Worm (Caenorhabditis elegans) whole organism, L2 larva: ENCODE measurements around the gene Y82E9BR.6.
"Not testable (repeated sequence)": the region's sequence is repeated elsewhere in the genome, so short reads cannot be mapped to it uniquely, and the experiment has no call there.

Experiments used
- C34F6.9 ChIP-seq: fragments of 150-350 bp; optimal IDR thresholded peaks from 2 replicates; lab custom pipeline; 2014; ENCODE audit warnings: missing biosample characterization, missing genetic modification characterization
- F13H6.1 ChIP-seq: sonication (generic microtip); optimal IDR thresholded peaks from 2 replicates; lab custom pipeline; 2016; ENCODE audit warnings: missing genetic modification characterization, missing compliant biosample characterization
- R02D3.7 ChIP-seq: fragments of 150-350 bp; optimal IDR thresholded peaks from 2 replicates; lab custom pipeline; 2014; ENCODE audit warnings: missing biosample characterization, missing genetic modification characterization
- ZK546.5 ChIP-seq: sonication (generic microtip); optimal IDR thresholded peaks from 2 replicates; lab custom pipeline; 2017; ENCODE audit warnings: missing biosample characterization, missing genetic modification characterization
- alr-1 ChIP-seq: fragments of 150-350 bp; optimal IDR thresholded peaks from 2 replicates; lab custom pipeline; 2014; ENCODE audit warnings: missing biosample characterization, missing genetic modification characterization
- aly-2 ChIP-seq: fragments of 150-350 bp; optimal IDR thresholded peaks from 2 replicates; lab custom pipeline; 2014; ENCODE audit warnings: missing biosample characterization, missing genetic modification characterization
- blmp-1 ChIP-seq: sonication (generic microtip); optimal IDR thresholded peaks from 2 replicates; lab custom pipeline; 2017; ENCODE audit warnings: missing genetic modification characterization, mild to moderate bottlenecking, missing compliant biosample characterization, antibody characterized with exemption, moderate library complexity; ENCODE audit not compliant: insufficient read depth
- ceh-82 ChIP-seq: fragments of 150-350 bp; optimal IDR thresholded peaks from 2 replicates; lab custom pipeline; 2014; ENCODE audit warnings: missing biosample characterization, missing genetic modification characterization
- crh-2 ChIP-seq: sonication (generic microtip); optimal IDR thresholded peaks from 2 replicates; lab custom pipeline; 2017; ENCODE audit warnings: missing biosample characterization, missing genetic modification characterization
- egl-27 ChIP-seq: sonication (generic microtip); optimal IDR thresholded peaks from 3 replicates; lab custom pipeline; 2017; ENCODE audit warnings: missing biosample characterization, missing genetic modification reagents, missing genetic modification characterization
- elt-3 ChIP-seq: sonication (generic microtip); optimal IDR thresholded peaks from 2 replicates; lab custom pipeline; 2017; ENCODE audit warnings: missing biosample characterization, missing genetic modification characterization
- fos-1 ChIP-seq: fragments of 150-350 bp; optimal IDR thresholded peaks from 2 replicates; lab custom pipeline; 2014; ENCODE audit warnings: missing biosample characterization, missing genetic modification characterization
- lin-11 ChIP-seq: fragments of 150-350 bp; sonication (generic microtip); optimal IDR thresholded peaks from 2 replicates; lab custom pipeline; 2014; ENCODE audit warnings: missing biosample characterization, missing genetic modification characterization, inconsistent platforms, mixed read lengths
- lin-13 ChIP-seq: fragments of 150-350 bp; optimal IDR thresholded peaks from 2 replicates; lab custom pipeline; 2014; ENCODE audit warnings: missing biosample characterization, missing genetic modification reagents, missing genetic modification characterization
- lin-39 ChIP-seq: fragments of 150-350 bp; optimal IDR thresholded peaks from 2 replicates; lab custom pipeline; 2014; ENCODE audit warnings: missing biosample characterization, missing genetic modification reagents, missing genetic modification characterization
- lsy-2 ChIP-seq, 2 experiments: fragments of 150-350 bp in 1 of 2; sonication (generic microtip) in 1 of 2; optimal IDR thresholded peaks; 2 replicates each; lab custom pipeline; 2014 to 2017; ENCODE audit warnings: missing biosample characterization in 2 of 2, missing genetic modification characterization in 2 of 2
- mdl-1 ChIP-seq, 2 experiments: fragments of 150-350 bp in 1 of 2; sonication (generic microtip) in 1 of 2; optimal IDR thresholded peaks; 2 replicates each; lab custom pipeline; 2017; ENCODE audit warnings: missing biosample characterization in 2 of 2, missing genetic modification characterization in 2 of 2
- nhr-10 ChIP-seq: sonication (generic microtip); optimal IDR thresholded peaks from 2 replicates; lab custom pipeline; 2017; ENCODE audit warnings: missing biosample characterization, missing genetic modification characterization
- nhr-11 ChIP-seq: fragments of 150-350 bp; optimal IDR thresholded peaks from 2 replicates; lab custom pipeline; 2014; ENCODE audit warnings: missing biosample characterization, missing genetic modification characterization
- nhr-12 ChIP-seq: fragments of 150-350 bp; optimal IDR thresholded peaks from 2 replicates; lab custom pipeline; 2014; ENCODE audit warnings: missing biosample characterization, missing genetic modification characterization
- nhr-129 ChIP-seq: fragments of 150-350 bp; optimal IDR thresholded peaks from 2 replicates; lab custom pipeline; 2014; ENCODE audit warnings: missing biosample characterization, missing genetic modification characterization
- nhr-21 ChIP-seq: fragments of 150-350 bp; optimal IDR thresholded peaks from 2 replicates; lab custom pipeline; 2014; ENCODE audit warnings: missing biosample characterization, missing genetic modification characterization
- nhr-23 ChIP-seq: fragments of 150-350 bp; optimal IDR thresholded peaks from 2 replicates; lab custom pipeline; 2014; ENCODE audit warnings: missing biosample characterization, missing genetic modification reagents, missing genetic modification characterization
- nhr-25 ChIP-seq: fragments of 150-350 bp; sonication (generic microtip); optimal IDR thresholded peaks from 3 replicates; lab custom pipeline; 2014; ENCODE audit warnings: missing biosample characterization, missing genetic modification characterization
- nhr-6 ChIP-seq: fragments of 150-350 bp; optimal IDR thresholded peaks from 2 replicates; lab custom pipeline; 2014; ENCODE audit warnings: missing biosample characterization, missing genetic modification characterization
- nhr-77 ChIP-seq: fragments of 150-350 bp; optimal IDR thresholded peaks from 2 replicates; lab custom pipeline; 2014; ENCODE audit warnings: missing biosample characterization, missing genetic modification characterization
- peb-1 ChIP-seq: fragments of 150-350 bp; optimal IDR thresholded peaks from 2 replicates; lab custom pipeline; 2014; ENCODE audit warnings: missing biosample characterization, missing genetic modification characterization
- skn-1 ChIP-seq: sonication (generic microtip); optimal IDR thresholded peaks from 2 replicates; lab custom pipeline; 2017; ENCODE audit warnings: missing biosample characterization, missing genetic modification characterization
- sma-3 ChIP-seq: sonication (generic microtip); optimal IDR thresholded peaks from 2 replicates; lab custom pipeline; 2016; ENCODE audit warnings: missing genetic modification reagents, missing genetic modification characterization, missing compliant biosample characterization
- sma-9 ChIP-seq, 2 experiments: fragments of 150-350 bp in 1 of 2; sonication (generic microtip) in 1 of 2; optimal IDR thresholded peaks; 2 replicates each; lab custom pipeline; 2014 to 2016; ENCODE audit warnings: missing genetic modification characterization in 2 of 2, mild to moderate bottlenecking in 1 of 2, missing biosample characterization in 1 of 2, missing compliant biosample characterization in 1 of 2, missing genetic modification reagents in 1 of 2, moderate library complexity in 1 of 2
- unc-39 ChIP-seq: fragments of 150-350 bp; optimal IDR thresholded peaks from 2 replicates; lab custom pipeline; 2014; ENCODE audit warnings: missing biosample characterization, missing genetic modification characterization
- unc-62 ChIP-seq: fragments of 150-350 bp; optimal IDR thresholded peaks from 2 replicates; lab custom pipeline; 2014; ENCODE audit warnings: missing biosample characterization, missing genetic modification reagents, missing genetic modification characterization
- zag-1 ChIP-seq: fragments of 150-350 bp; optimal IDR thresholded peaks from 2 replicates; lab custom pipeline; 2014; ENCODE audit warnings: missing biosample characterization, missing genetic modification characterization
- ztf-11 ChIP-seq: sonication (generic microtip); optimal IDR thresholded peaks from 2 replicates; lab custom pipeline; 2017; ENCODE audit warnings: missing biosample characterization, missing genetic modification characterization
- ztf-4 ChIP-seq: fragments of 150-350 bp; optimal IDR thresholded peaks from 2 replicates; lab custom pipeline; 2014; ENCODE audit warnings: missing biosample characterization, missing genetic modification characterization

Gene Y82E9BR.6

DNA sequence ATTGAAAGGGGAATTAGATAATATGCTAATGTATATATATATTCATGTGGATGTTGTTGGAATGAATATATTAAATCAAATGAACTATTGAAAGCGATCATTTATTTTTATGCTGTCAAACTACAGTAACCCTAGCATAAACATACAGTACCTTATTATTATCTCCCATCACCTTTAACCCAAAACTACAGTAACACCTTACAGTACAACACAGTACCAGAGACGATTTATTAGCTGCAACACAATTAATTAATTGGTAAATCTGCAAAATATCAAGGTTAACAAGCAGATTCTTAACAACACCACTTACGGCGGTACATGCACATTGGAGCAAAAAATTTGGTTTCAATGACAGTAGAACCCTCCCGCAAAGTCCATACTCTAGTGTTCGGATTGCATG is 25.7 kb upstream of the Y82E9BR.6 start, which contains the start of gene Y82E9BL.1:
Gene Y82E9BL.1, minus strand, starts transcription at position 101 of the 400 bp plus-strand sequence.
- TF ChIP-seq lin-13 (GFP tag; lab: Kevin White, UChicago) (no peak), nhr-23 (tag; lab: Kevin White, UChicago) (no peak), nhr-11 (tag; lab: Kevin White, UChicago) (no peak), nhr-12 (tag; lab: Kevin White, UChicago) (no peak), F13H6.1 (tag; lab: Kevin White, UChicago) (no peak), ceh-82 (tag; lab: Kevin White, UChicago) (no peak), nhr-25 (no peak), elt-3 (no peak), fos-1 (no peak), ztf-4 (tag; lab: Kevin White, UChicago) (no peak), peb-1 (tag; lab: Kevin White, UChicago) (no peak), sma-3 (GFP tag; lab: Kevin White, UChicago) (no peak), lin-11 (tag; lab: Kevin White, UChicago) (no peak), alr-1 (tag; lab: Kevin White, UChicago) (no peak), crh-2 (tag; lab: Kevin White, UChicago) (no peak), nhr-6 (tag; lab: Kevin White, UChicago) (no peak)

DNA sequence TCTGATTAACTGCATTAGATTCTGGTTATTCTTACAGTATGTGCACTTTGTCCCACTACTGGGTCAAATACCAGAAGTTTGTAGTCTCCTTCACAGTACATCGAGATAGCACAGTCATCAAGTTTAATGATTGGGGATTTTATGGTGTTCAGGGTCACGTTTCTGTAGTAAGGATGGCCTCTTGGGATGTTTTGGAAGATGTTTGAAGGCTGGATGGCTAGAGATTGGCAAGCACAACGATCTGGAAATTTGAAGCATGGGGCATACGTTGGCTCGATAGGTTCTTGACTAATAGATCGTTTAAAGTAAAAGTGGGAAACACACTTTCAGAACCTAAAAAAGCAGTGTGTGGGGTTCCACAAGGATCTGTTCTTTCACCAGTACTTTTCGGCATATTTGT is 23.1 kb upstream of the Y82E9BR.6 start, which contains the start of gene Y82E9BR.8:
Gene Y82E9BR.8, minus strand, starts transcription at position 101 of the 400 bp plus-strand sequence.
- TF ChIP-seq skn-1 (tag; lab: Kevin White, UChicago); C34F6.9; R02D3.7 (tag; lab: Kevin White, UChicago): not testable (repeated sequence)
- TF ChIP-seq, all 48 proteins: peak for 0; not testable (repeated sequence) for 48

DNA sequence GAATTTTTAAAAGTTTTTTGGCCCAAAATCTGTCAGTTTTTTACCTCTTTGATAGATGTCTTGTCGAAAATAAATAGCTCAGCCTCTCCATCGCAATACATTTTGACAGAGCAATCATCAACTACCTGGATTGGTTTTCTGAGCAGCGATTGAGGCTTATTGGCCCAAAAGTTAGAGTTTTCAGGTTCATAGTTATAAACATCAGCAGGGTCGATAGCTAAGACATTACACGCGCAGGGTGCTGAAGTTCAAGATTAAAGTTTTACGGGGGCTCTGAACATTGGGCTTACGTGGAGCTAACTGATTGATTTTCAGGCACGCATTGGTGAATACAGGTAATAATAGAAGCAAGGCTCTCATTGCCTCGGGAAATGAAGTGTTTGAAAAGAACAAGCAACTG is 21.4 kb upstream of the Y82E9BR.6 start, which contains the start of gene Y82E9BR.9:
Gene Y82E9BR.9, minus strand, starts transcription at position 101 of the 400 bp plus-strand sequence.
- TF ChIP-seq nhr-21 (tag; lab: Kevin White, UChicago) = no peak
- no peak for TF ChIP-seq sma-9 (GFP tag; optimal IDR thresholded peaks at IDR 0.05; lab: Kevin White, UChicago)
- TF ChIP-seq sma-9 (tag; optimal IDR thresholded peaks at IDR 0.05; lab: Kevin White, UChicago) = no peak
- no peak for TF ChIP-seq nhr-25
- no peak for TF ChIP-seq aly-2 (tag; lab: Kevin White, UChicago)
- no peak for TF ChIP-seq alr-1 (tag; lab: Kevin White, UChicago)
- no peak for TF ChIP-seq nhr-129
- TF ChIP-seq mdl-1 (tag; optimal IDR thresholded peaks at IDR 0.05; lab: Kevin White, UChicago) = no peak
- TF ChIP-seq ztf-11 = no peak
- no peak for TF ChIP-seq egl-27 (tag; lab: Kevin White, UChicago)
- no peak for TF ChIP-seq blmp-1 (tag; lab: Kevin White, UChicago)
- TF ChIP-seq unc-39 (tag; lab: Kevin White, UChicago) = no peak
- no peak for TF ChIP-seq nhr-12 (tag; lab: Kevin White, UChicago)
- no peak for TF ChIP-seq lin-39 (tag; lab: Kevin White, UChicago)
- no peak for TF ChIP-seq nhr-77 (tag; lab: Kevin White, UChicago)
- TF ChIP-seq zag-1 (tag; lab: Kevin White, UChicago) = no peak
- no peak for TF ChIP-seq lsy-2 (tag; optimal IDR thresholded peaks at IDR 0.05; lab: Kevin White, UChicago)
- TF ChIP-seq ZK546.5 (tag; lab: Kevin White, UChicago) = no peak

DNA sequence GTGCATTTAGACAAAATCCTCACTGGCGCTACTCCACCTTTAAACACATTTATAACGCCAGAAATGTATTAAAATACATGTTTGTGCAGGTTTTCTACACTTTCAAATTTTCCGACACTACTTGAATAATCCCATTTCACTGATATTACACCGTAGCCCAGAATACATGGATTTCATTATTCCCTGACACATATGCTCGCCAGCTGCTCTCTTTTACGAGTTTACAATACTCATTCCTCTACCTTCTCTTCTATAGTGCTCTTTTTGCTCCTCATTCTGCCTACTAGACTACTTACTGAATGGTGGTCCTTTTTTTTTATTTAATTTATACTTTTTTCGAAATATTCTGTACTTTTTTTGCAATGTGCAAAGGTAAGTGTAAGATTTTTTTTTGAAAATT is 8.5 kb upstream of the Y82E9BR.6 start:
- TF ChIP-seq sma-3 (GFP tag; lab: Kevin White, UChicago) = no peak
- no peak for TF ChIP-seq nhr-77 (tag; lab: Kevin White, UChicago)
- no peak for TF ChIP-seq lin-11 (tag; lab: Kevin White, UChicago)
- no peak for TF ChIP-seq sma-9 (GFP tag; optimal IDR thresholded peaks at IDR 0.05; lab: Kevin White, UChicago)
- no peak for TF ChIP-seq sma-9 (tag; optimal IDR thresholded peaks at IDR 0.05; lab: Kevin White, UChicago)
- no peak for TF ChIP-seq blmp-1 (tag; lab: Kevin White, UChicago)
- no peak for TF ChIP-seq peb-1 (tag; lab: Kevin White, UChicago)
- TF ChIP-seq unc-62 = no peak
- no peak for TF ChIP-seq ztf-11
- no peak for TF ChIP-seq nhr-21 (tag; lab: Kevin White, UChicago)
- TF ChIP-seq nhr-10 = no peak
- no peak for TF ChIP-seq lin-13 (GFP tag; lab: Kevin White, UChicago)
- TF ChIP-seq, all 48 proteins: peak for 0
